Worm (Caenorhabditis elegans): ENCODE data around the gene W05H9.2.
A peak's percentile ranks its signal among the peaks of the same experiment; 100 is the strongest.

- peak; percentile 95 for TF ChIP-seq ceh-36 (tag; optimal IDR thresholded peaks at IDR 0.05)
- TF ChIP-seq ama-1 (optimal IDR thresholded peaks at IDR 0.05), result no peak
- peak; percentile 84 for TF ChIP-seq tra-4 (tag; optimal IDR thresholded peaks at IDR 0.05)
- TF ChIP-seq aly-1 (tag; optimal IDR thresholded peaks at IDR 0.05), result peak; percentile 92
Measured at ce11 chrX:6292143-6292542, 25.3 kb downstream of the W05H9.2 start.

All from whole organism, early embryonic.